Fruit fly (Drosophila melanogaster) whole organism, prepupa: ENCODE measurements around the gene psd.

Experiments used
- CG10631 ChIP-seq: fragments of 200-800 bp; sonication (Bioruptor generic); optimal IDR thresholded peaks from 2 replicates; lab custom pipeline; 2016; ENCODE audit warnings: missing biosample characterization, missing genetic modification characterization
- CG11294 ChIP-seq: fragments of 200-800 bp; sonication (Bioruptor generic); IDR thresholded peaks from 2 replicates; pipeline ENCODE4 v1.3.6; 2022; ENCODE audit warnings: missing biosample characterization, missing genetic modification characterization
- CG15336 ChIP-seq: fragments of 200-800 bp; sonication (Bioruptor generic); IDR thresholded peaks from 2 replicates; pipeline ENCODE4 v1.3.6; 2022; ENCODE audit warnings: missing biosample characterization, missing genetic modification characterization
- CG3032 ChIP-seq: fragments of 200-800 bp; optimal IDR thresholded peaks from 2 replicates; lab custom pipeline; 2019; ENCODE audit warnings: missing biosample characterization, mild to moderate bottlenecking, missing genetic modification characterization, moderate library complexity
- CG31627 ChIP-seq: fragments of 200-800 bp; sonication (Bioruptor generic); optimal IDR thresholded peaks from 3 replicates; lab custom pipeline; 2016; ENCODE audit warnings: missing biosample characterization, missing genetic modification characterization
- CG32006 ChIP-seq: fragments of 200-800 bp; sonication (Bioruptor generic); optimal IDR thresholded peaks from 3 replicates; lab custom pipeline; 2017; ENCODE audit warnings: missing biosample characterization, mild to moderate bottlenecking, missing genetic modification characterization
- CG34406 ChIP-seq: fragments of 200-800 bp; sonication (Bioruptor generic); optimal IDR thresholded peaks from 3 replicates; lab custom pipeline; 2016; ENCODE audit warnings: missing biosample characterization, missing genetic modification characterization
- CG3919 ChIP-seq: fragments of 200-800 bp; sonication (Bioruptor generic); optimal IDR thresholded peaks from 3 replicates; lab custom pipeline; 2016; ENCODE audit warnings: missing biosample characterization, missing genetic modification characterization
- CG6163 ChIP-seq: fragments of 200-800 bp; sonication (Bioruptor generic); IDR thresholded peaks from 3 replicates; pipeline ENCODE4 v1.3.6; 2022; ENCODE audit warnings: missing biosample characterization, missing genetic modification characterization
- CG6808 ChIP-seq: fragments of 200-800 bp; sonication (Bioruptor generic); optimal IDR thresholded peaks from 3 replicates; lab custom pipeline; 2017; ENCODE audit warnings: missing biosample characterization, missing genetic modification characterization, mild to moderate bottlenecking, moderate library complexity, missing genetic modification reagents
- CG8119 ChIP-seq: fragments of 200-800 bp; sonication (Bioruptor generic); IDR thresholded peaks from 3 replicates; pipeline ENCODE4 v1.3.6; 2022; ENCODE audit warnings: missing biosample characterization, missing genetic modification characterization
- Eip75B ChIP-seq: fragments of 200-800 bp; sonication (Bioruptor generic); optimal IDR thresholded peaks from 3 replicates; lab custom pipeline; 2016; ENCODE audit warnings: missing biosample characterization, missing genetic modification characterization
- Eip78C ChIP-seq: fragments of 200-800 bp; sonication (Bioruptor generic); peaks from one replicate; lab custom pipeline; 2016; ENCODE audit warnings: missing biosample characterization, missing genetic modification characterization
- Ets96B ChIP-seq: fragments of 200-800 bp; optimal IDR thresholded peaks from 2 replicates; lab custom pipeline; 2019; ENCODE audit warnings: missing biosample characterization, mild to moderate bottlenecking, missing genetic modification characterization, moderate library complexity
- Gug ChIP-seq: fragments of 200-800 bp; sonication (Bioruptor generic); IDR thresholded peaks from 2 replicates; pipeline ENCODE4 v1.3.6; 2022; ENCODE audit warnings: missing biosample characterization, missing genetic modification characterization
- Lpt ChIP-seq: fragments of 200-800 bp; sonication (Bioruptor generic); optimal IDR thresholded peaks from 3 replicates; lab custom pipeline; 2016; ENCODE audit warnings: missing biosample characterization, missing genetic modification characterization
- Met ChIP-seq: fragments of 200-800 bp; sonication (Bioruptor generic); optimal IDR thresholded peaks from 3 replicates; lab custom pipeline; 2016; ENCODE audit warnings: missing biosample characterization, missing genetic modification characterization
- Sox102F ChIP-seq: fragments of 200-800 bp; sonication (Bioruptor generic); optimal IDR thresholded peaks from 2 replicates; lab custom pipeline; 2016; ENCODE audit warnings: missing biosample characterization, mild to moderate bottlenecking, missing genetic modification characterization
- Sox14 ChIP-seq: fragments of 200-800 bp; sonication (Bioruptor generic); optimal IDR thresholded peaks from 3 replicates; lab custom pipeline; 2016; ENCODE audit warnings: missing biosample characterization, missing genetic modification characterization
- Sox15 ChIP-seq: fragments of 200-800 bp; sonication (Bioruptor generic); optimal IDR thresholded peaks from 3 replicates; lab custom pipeline; 2016; ENCODE audit warnings: missing biosample characterization, missing genetic modification characterization
- cyc ChIP-seq: fragments of 200-800 bp; sonication (Bioruptor generic); optimal IDR thresholded peaks from 3 replicates; lab custom pipeline; 2016; ENCODE audit warnings: missing biosample characterization, missing genetic modification characterization
- dac ChIP-seq: fragments of 200-800 bp; sonication (Bioruptor generic); optimal IDR thresholded peaks from 2 replicates; lab custom pipeline; 2017; ENCODE audit warnings: missing biosample characterization, mild to moderate bottlenecking, missing genetic modification characterization
- eg ChIP-seq: fragments of 200-800 bp; sonication (Bioruptor generic); IDR thresholded peaks from 3 replicates; pipeline ENCODE4 v1.3.6; 2022; ENCODE audit warnings: missing biosample characterization, missing genetic modification characterization
- esn ChIP-seq: fragments of 200-800 bp; sonication (Bioruptor generic); optimal IDR thresholded peaks from 2 replicates; lab custom pipeline; 2016; ENCODE audit warnings: missing biosample characterization, mild to moderate bottlenecking, missing genetic modification characterization, moderate library complexity
- fd59A ChIP-seq: fragments of 200-800 bp; sonication (Bioruptor generic); optimal IDR thresholded peaks from 2 replicates; lab custom pipeline; 2017; ENCODE audit warnings: missing biosample characterization, mild to moderate bottlenecking, missing genetic modification characterization, missing genetic modification reagents
- fkh ChIP-seq: fragments of 200-800 bp; sonication (Bioruptor generic); optimal IDR thresholded peaks from 3 replicates; lab custom pipeline; 2017; ENCODE audit warnings: missing biosample characterization, mild to moderate bottlenecking, missing genetic modification characterization, moderate library complexity
- pdm3 ChIP-seq: fragments of 200-800 bp; sonication (Bioruptor generic); optimal IDR thresholded peaks from 3 replicates; lab custom pipeline; 2016; ENCODE audit warnings: missing biosample characterization, missing genetic modification characterization
- salr ChIP-seq, 2 experiments: fragments of 200-800 bp; sonication (Bioruptor generic); optimal IDR thresholded peaks; 3 replicates each; lab custom pipeline; 2016 to 2018; ENCODE audit warnings: missing biosample characterization in 2 of 2, missing genetic modification characterization in 2 of 2, mild to moderate bottlenecking in 1 of 2
- ss ChIP-seq, 2 experiments: fragments of 200-800 bp; sonication (Bioruptor generic); optimal IDR thresholded peaks; 2 replicates in 1 of 2; 3 replicates in 1 of 2; lab custom pipeline; 2017 to 2018; ENCODE audit warnings: mild to moderate bottlenecking in 2 of 2, missing biosample characterization in 2 of 2, missing genetic modification characterization in 2 of 2, moderate library complexity in 1 of 2
- svp ChIP-seq: fragments of 200-800 bp; sonication (Bioruptor generic); peaks from one replicate; lab custom pipeline; 2016; ENCODE audit warnings: missing biosample characterization, missing genetic modification characterization
- topi ChIP-seq: fragments of 200-800 bp; sonication (Bioruptor generic); optimal IDR thresholded peaks from 3 replicates; lab custom pipeline; 2016; ENCODE audit warnings: missing biosample characterization, missing genetic modification characterization
- vri ChIP-seq: fragments of 200-800 bp; sonication (Bioruptor generic); optimal IDR thresholded peaks from 3 replicates; lab custom pipeline; 2016; ENCODE audit warnings: missing biosample characterization, mild to moderate bottlenecking, missing genetic modification characterization

Gene psd

DNA sequence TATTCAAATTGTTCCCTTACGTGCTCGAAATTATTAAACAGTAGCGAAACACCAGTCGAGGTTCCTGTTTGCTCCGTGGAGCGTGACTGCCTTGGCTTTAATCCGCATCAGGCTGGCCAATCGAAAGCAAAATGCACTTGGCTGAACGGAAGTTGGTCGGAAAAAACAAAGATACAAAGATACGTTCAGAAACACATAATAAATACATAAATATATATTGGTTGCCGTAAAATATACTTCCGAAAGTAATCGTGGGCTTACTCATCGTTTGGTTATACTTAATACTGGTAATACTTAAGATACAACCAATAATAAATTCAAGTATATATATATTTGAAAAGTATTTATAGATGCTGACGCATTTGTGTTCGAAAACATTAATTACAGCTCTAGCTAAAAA is at the start of gene psd:
psd (minus strand) TSS at position 101 of the 400 bp plus-strand sequence.
- TF ChIP-seq CG11294 (GFP tag; lab: Robert Waterston, UW) = no peak
- TF ChIP-seq Eip78C (GFP tag; lab: Kevin White, UChicago) = peak; percentile 48

- TF ChIP-seq Sox102F = no peak
- no peak for TF ChIP-seq CG10631 (GFP tag; lab: Kevin White, UChicago)
- no peak for TF ChIP-seq Eip78C (GFP tag; lab: Kevin White, UChicago)
- TF ChIP-seq fd59A (GFP tag; lab: Kevin White, UChicago) = no peak
- TF ChIP-seq eg = no peak
- TF ChIP-seq Met = no peak
- TF ChIP-seq dac (GFP tag; lab: Kevin White, UChicago) = no peak
- no peak for TF ChIP-seq Sox14 (GFP tag; lab: Kevin White, UChicago)
- TF ChIP-seq CG11294 (GFP tag; lab: Robert Waterston, UW) = no peak
- TF ChIP-seq cyc (GFP tag; lab: Kevin White, UChicago) = no peak
- TF ChIP-seq CG15336 (GFP tag; lab: Robert Waterston, UW) = no peak
- no peak for TF ChIP-seq Eip75B (GFP tag; lab: Kevin White, UChicago)
- TF ChIP-seq topi = no peak
- TF ChIP-seq ss (GFP tag; optimal IDR thresholded peaks at IDR 0.05; lab: Kevin White, UChicago) = no peak
- no peak for TF ChIP-seq svp (GFP tag; lab: Kevin White, UChicago)
- TF ChIP-seq vri (GFP tag; lab: Kevin White, UChicago) = no peak
- TF ChIP-seq CG8119 (GFP tag; lab: Robert Waterston, UW) = no peak
- no peak for TF ChIP-seq CG6808 (GFP tag; lab: Kevin White, UChicago)
- TF ChIP-seq Sox15 (GFP tag; lab: Kevin White, UChicago) = no peak
- TF ChIP-seq, all 60 proteins: peak for 0
These were observed 48.3 kb upstream of the psd start for dm6 chr2L:6013071-6013417.

dm6 chr2L:6012303-6013070 is 47.7 kb upstream of the psd start, which contains the start of gene CG9098:
Gene CG9098, minus strand, starts transcription at chr2L:6012338.
- no peak for TF ChIP-seq CG6163
- TF ChIP-seq pdm3 (GFP tag; lab: Kevin White, UChicago) = no peak
- TF ChIP-seq CG32006 (GFP tag; lab: Kevin White, UChicago) = no peak
- no peak for TF ChIP-seq CG3032 (tag; lab: Kevin White, UChicago)
- TF ChIP-seq fkh (GFP tag; lab: Kevin White, UChicago) = no peak
- no peak for TF ChIP-seq CG3919
- no peak for TF ChIP-seq CG8119 (GFP tag; lab: Robert Waterston, UW)
- TF ChIP-seq salr (GFP tag; optimal IDR thresholded peaks at IDR 0.05; lab: Kevin White, UChicago) = no peak
- TF ChIP-seq Ets96B (tag; lab: Kevin White, UChicago) = no peak
- no peak for TF ChIP-seq CG31627 (GFP tag; lab: Kevin White, UChicago)
- TF ChIP-seq eg = no peak
- no peak for TF ChIP-seq dac (GFP tag; lab: Kevin White, UChicago)
- TF ChIP-seq Lpt (GFP tag; lab: Kevin White, UChicago) = no peak
- no peak for TF ChIP-seq Sox102F
- TF ChIP-seq Gug (GFP tag; lab: Robert Waterston, UW) = no peak

DNA sequence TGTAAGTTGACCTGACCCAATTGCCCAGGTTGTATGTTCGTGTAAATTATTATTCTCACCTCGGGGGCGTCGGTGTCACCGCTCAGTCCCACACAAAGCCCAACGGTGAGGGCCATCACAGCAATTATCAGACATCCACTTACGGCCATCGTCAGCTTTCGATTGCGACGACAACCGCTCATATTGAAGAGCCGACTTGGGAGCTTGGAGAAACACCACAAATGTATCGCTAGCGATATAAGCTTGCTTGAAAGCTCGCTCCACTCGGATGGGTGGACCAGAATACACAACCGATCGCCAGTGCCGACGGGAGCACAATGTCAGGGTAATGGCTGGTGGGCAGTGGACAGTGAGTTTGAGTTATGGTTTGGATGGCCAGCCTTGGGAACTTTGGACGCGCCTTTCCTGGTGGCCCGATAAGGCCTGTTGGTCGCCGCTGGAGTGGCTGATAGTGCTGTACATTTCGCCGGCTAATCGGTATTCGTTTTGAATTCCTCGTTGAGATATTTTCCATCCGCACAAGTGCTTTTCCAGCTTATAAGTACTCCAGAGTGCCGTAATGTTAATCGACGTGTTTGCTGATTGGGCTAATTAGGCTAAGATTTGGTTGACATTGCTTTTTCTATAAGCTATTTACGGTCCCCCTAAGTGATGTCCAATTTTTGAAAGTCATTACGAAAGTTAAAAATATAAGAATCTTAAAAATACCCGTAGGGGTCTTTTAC is 41.9 kb upstream of the psd start, which contains the start of gene Gal:
Gal (minus strand) TSS at position 320 of the 725 bp plus-strand sequence.
- 0 out of 2 replicates have a peak, but pooled peaks have one; percentile 29 for TF ChIP-seq CG15336 (GFP tag; lab: Robert Waterston, UW)
- TF ChIP-seq svp (GFP tag; lab: Kevin White, UChicago) = peak; percentile 73
- no peak for TF ChIP-seq CG34406 (GFP tag; lab: Kevin White, UChicago)

DNA sequence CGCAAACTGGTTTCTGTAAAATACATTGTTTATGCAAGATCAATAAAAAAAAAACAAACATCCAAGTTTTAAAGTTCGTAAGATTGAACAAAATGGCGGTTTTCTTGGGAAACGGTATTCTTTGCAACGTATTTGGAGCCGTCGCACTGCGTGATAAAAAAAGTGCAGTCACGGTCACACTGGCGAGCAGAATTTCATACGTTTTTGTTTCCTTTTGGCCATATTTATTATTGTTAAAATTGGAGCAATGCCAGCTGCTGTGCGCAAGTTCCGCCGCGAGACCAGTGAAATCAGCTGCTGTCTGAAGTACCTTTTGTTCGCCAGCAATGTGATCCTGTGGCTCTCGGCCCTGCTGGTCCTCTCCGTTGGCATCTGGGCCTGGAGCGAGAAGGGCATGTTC is 35.3 kb upstream of the psd start, which contains the start of gene Tsp26A:
Tsp26A (plus strand) TSS at position 164 of the 400 bp plus-strand sequence.
- TF ChIP-seq dac (GFP tag; lab: Kevin White, UChicago) = no peak
- peak; percentile 9 for TF ChIP-seq esn (GFP tag; lab: Kevin White, UChicago)
- peak; percentile 41 for TF ChIP-seq Eip78C (GFP tag; lab: Kevin White, UChicago)
- TF ChIP-seq, all 60 proteins: peak for 2
